Fruit fly (Drosophila melanogaster): ENCODE results near the gene CG31776.

dm6 chr2L:3475168-3475567, 5.2 kb downstream of the CG31776 start:
- TF ChIP-seq CTCF (optimal IDR thresholded peaks at IDR 0.05) (no peak), CG8478 (optimal IDR thresholded peaks at IDR 0.05) (no peak)

All from S2 (cell line).